Worm (Caenorhabditis elegans) whole organism, mixed stage, embryonic: ENCODE data around the gene F08G12.5.

ENCODE experiments used
- blmp-1 ChIP-seq: fragments of 150-350 bp; optimal IDR thresholded peaks from 2 replicates; lab custom pipeline; 2014; ENCODE audit warnings: missing biosample characterization, missing genetic modification characterization
- ceh-39 ChIP-seq: fragments of 150-350 bp; optimal IDR thresholded peaks from 2 replicates; lab custom pipeline; 2014; ENCODE audit warnings: missing biosample characterization, missing genetic modification characterization
- flh-1 ChIP-seq: fragments of 200-800 bp; sonication (Bioruptor generic); optimal IDR thresholded peaks from 2 replicates; lab custom pipeline; 2018; ENCODE audit warnings: mild to moderate bottlenecking, missing genetic modification characterization, moderate library complexity, missing compliant biosample characterization
- ham-2 ChIP-seq: fragments of 200-800 bp; sonication (Bioruptor generic); optimal IDR thresholded peaks from 2 replicates; lab custom pipeline; 2018; ENCODE audit warnings: mild to moderate bottlenecking, missing genetic modification characterization, missing compliant biosample characterization
- lsy-2 ChIP-seq: fragments of 150-350 bp; optimal IDR thresholded peaks from 2 replicates; lab custom pipeline; 2014; ENCODE audit warnings: missing biosample characterization, missing genetic modification characterization
- nhr-12 ChIP-seq: fragments of 150-350 bp; optimal IDR thresholded peaks from 2 replicates; lab custom pipeline; 2014; ENCODE audit warnings: missing biosample characterization, missing genetic modification characterization
- nhr-237 ChIP-seq: fragments of 150-350 bp; optimal IDR thresholded peaks from 2 replicates; lab custom pipeline; 2014; ENCODE audit warnings: missing biosample characterization, missing genetic modification characterization
- nhr-28 ChIP-seq: fragments of 150-350 bp; optimal IDR thresholded peaks from 2 replicates; lab custom pipeline; 2014; ENCODE audit warnings: missing biosample characterization, missing genetic modification characterization
- pha-4 ChIP-seq: fragments of 150-350 bp; optimal IDR thresholded peaks from 2 replicates; lab custom pipeline; 2018; ENCODE audit warnings: missing biosample characterization, missing genetic modification reagents, missing genetic modification characterization
- snpc-4 ChIP-seq: fragments of 150-350 bp; optimal IDR thresholded peaks from 2 replicates; lab custom pipeline; 2014; ENCODE audit warnings: missing biosample characterization, missing genetic modification characterization
- tbx-8 ChIP-seq: fragments of 200-800 bp; sonication (Bioruptor generic); optimal IDR thresholded peaks from 2 replicates; lab custom pipeline; 2018; ENCODE audit warnings: mild to moderate bottlenecking, missing genetic modification characterization, moderate library complexity, missing compliant biosample characterization
- unc-62 ChIP-seq: fragments of 150-350 bp; optimal IDR thresholded peaks from 2 replicates; lab custom pipeline; 2014; ENCODE audit warnings: missing biosample characterization, missing genetic modification reagents, missing genetic modification characterization

DNA sequence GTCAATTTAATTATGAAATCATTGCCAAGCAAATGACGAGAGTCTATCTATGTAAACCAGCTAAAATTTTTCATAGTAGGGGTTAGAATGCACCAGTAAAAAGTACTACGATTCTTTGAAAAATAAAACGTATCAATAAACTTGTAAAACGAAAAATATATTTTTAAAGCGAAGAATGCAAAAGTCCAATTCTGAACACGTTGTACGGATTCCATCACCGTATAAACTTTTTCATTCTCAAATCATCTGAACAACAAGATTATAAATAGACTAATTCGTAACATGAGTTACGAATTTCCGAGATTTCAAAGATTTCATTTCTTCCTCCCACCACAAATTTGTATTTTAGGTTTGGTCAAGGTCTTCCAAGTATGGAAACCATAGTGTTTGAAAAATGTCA, 6.7 kb upstream of the F08G12.5 start, which contains the start of gene nlp-57:
- TF ChIP-seq unc-62 (GFP tag; lab: Kevin White, UChicago) = no peak
- no peak for TF ChIP-seq nhr-28 (tag; lab: Kevin White, UChicago)
- no peak for TF ChIP-seq ham-2 (GFP tag; lab: Kevin White, UChicago)
- no peak for TF ChIP-seq lsy-2 (tag; lab: Kevin White, UChicago)
- TF ChIP-seq nhr-237 (tag; lab: Kevin White, UChicago) = no peak
- TF ChIP-seq pha-4 (tag; lab: Kevin White, UChicago) = no peak
- TF ChIP-seq flh-1 (GFP tag; lab: Kevin White, UChicago) = no peak
- TF ChIP-seq snpc-4 = no peak
- no peak for TF ChIP-seq blmp-1
- TF ChIP-seq tbx-8 (GFP tag; lab: Kevin White, UChicago) = no peak
- no peak for TF ChIP-seq ceh-39 (tag; lab: Kevin White, UChicago)
- TF ChIP-seq nhr-12 (tag; lab: Kevin White, UChicago) = no peak
